Worm (Caenorhabditis elegans) whole organism, L3 larva: ENCODE measurements around the gene F56A8.8.
"Not testable (repeated sequence)": the region's sequence is repeated elsewhere in the genome, so short reads cannot be mapped to it uniquely, and the experiment has no call there.

Experiments
- R02D3.7 ChIP-seq: fragments of 150-350 bp; optimal IDR thresholded peaks from 2 replicates; lab custom pipeline; 2014; ENCODE audit warnings: missing biosample characterization, missing genetic modification characterization
- ZK546.5 ChIP-seq: sonication (generic microtip); optimal IDR thresholded peaks from 2 replicates; lab custom pipeline; 2017; ENCODE audit warnings: missing biosample characterization, missing genetic modification characterization
- aly-2 ChIP-seq: fragments of 150-350 bp; optimal IDR thresholded peaks from 2 replicates; lab custom pipeline; 2014; ENCODE audit warnings: missing biosample characterization, missing genetic modification characterization
- ama-1 ChIP-seq: fragments of 150-350 bp; optimal IDR thresholded peaks from 2 replicates; lab custom pipeline; 2018
- ceh-16 ChIP-seq: sonication (generic microtip); optimal IDR thresholded peaks from 2 replicates; lab custom pipeline; 2017; ENCODE audit warnings: missing biosample characterization, missing genetic modification characterization
- ceh-28 ChIP-seq: fragments of 150-350 bp; optimal IDR thresholded peaks from 2 replicates; lab custom pipeline; 2014; ENCODE audit warnings: missing biosample characterization, missing genetic modification reagents, missing genetic modification characterization
- ceh-82 ChIP-seq: fragments of 150-350 bp; optimal IDR thresholded peaks from 2 replicates; lab custom pipeline; 2014; ENCODE audit warnings: missing biosample characterization, missing genetic modification characterization
- ceh-9 ChIP-seq: sonication (generic microtip); optimal IDR thresholded peaks from 2 replicates; lab custom pipeline; 2018; ENCODE audit warnings: missing biosample characterization, missing genetic modification characterization
- daf-12 ChIP-seq: fragments of 150-350 bp; optimal IDR thresholded peaks from 2 replicates; lab custom pipeline; 2014; ENCODE audit warnings: missing biosample characterization, missing genetic modification reagents, missing genetic modification characterization
- egl-27 ChIP-seq: sonication (generic microtip); optimal IDR thresholded peaks from 4 replicates; lab custom pipeline; 2017; ENCODE audit warnings: missing biosample characterization, missing genetic modification reagents, missing genetic modification characterization
- egl-5 ChIP-seq: fragments of 150-350 bp; optimal IDR thresholded peaks from 2 replicates; lab custom pipeline; 2017; ENCODE audit warnings: missing biosample characterization, missing genetic modification reagents, missing genetic modification characterization, inconsistent platforms
- elt-1 ChIP-seq: fragments of 150-350 bp; optimal IDR thresholded peaks from 2 replicates; lab custom pipeline; 2014; ENCODE audit warnings: missing biosample characterization, missing genetic modification characterization
- elt-2 ChIP-seq: sonication (generic microtip); optimal IDR thresholded peaks from 2 replicates; lab custom pipeline; 2016; ENCODE audit warnings: missing genetic modification reagents, mild to moderate bottlenecking, missing genetic modification characterization, missing compliant biosample characterization
- elt-3 ChIP-seq, 3 experiments: fragments of 150-350 bp in 1 of 3; sonication (generic microtip) in 2 of 3; optimal IDR thresholded peaks; 2 replicates in 2 of 3; 4 replicates in 1 of 3; lab custom pipeline; 2014 to 2017; ENCODE audit warnings: missing biosample characterization in 3 of 3, missing genetic modification characterization in 3 of 3
- eor-1 ChIP-seq, 2 experiments: fragments of 150-350 bp; optimal IDR thresholded peaks; 2 replicates each; lab custom pipeline; 2014 to 2018; ENCODE audit warnings: missing biosample characterization in 2 of 2, missing genetic modification characterization in 2 of 2
- fkh-10 ChIP-seq: sonication (generic microtip); optimal IDR thresholded peaks from 2 replicates; lab custom pipeline; 2017; ENCODE audit warnings: missing biosample characterization, missing genetic modification reagents, missing genetic modification characterization
- fkh-2 ChIP-seq: fragments of 150-350 bp; optimal IDR thresholded peaks from 2 replicates; lab custom pipeline; 2014; ENCODE audit warnings: missing biosample characterization, missing genetic modification reagents, missing genetic modification characterization
- fos-1 ChIP-seq: fragments of 150-350 bp; optimal IDR thresholded peaks from 2 replicates; lab custom pipeline; 2014; ENCODE audit warnings: missing biosample characterization, missing genetic modification characterization
- jun-1 ChIP-seq: fragments of 150-350 bp; optimal IDR thresholded peaks from 2 replicates; lab custom pipeline; 2014; ENCODE audit warnings: missing biosample characterization, missing genetic modification reagents, missing genetic modification characterization
- lin-15B ChIP-seq: fragments of 150-350 bp; optimal IDR thresholded peaks from 2 replicates; lab custom pipeline; 2014; ENCODE audit warnings: missing biosample characterization, missing genetic modification characterization
- lin-39 ChIP-seq: fragments of 150-350 bp; optimal IDR thresholded peaks from 2 replicates; lab custom pipeline; 2018; ENCODE audit warnings: missing biosample characterization, missing genetic modification reagents, missing genetic modification characterization
- lsy-12 ChIP-seq: sonication (generic microtip); optimal IDR thresholded peaks from 2 replicates; lab custom pipeline; 2016; ENCODE audit warnings: mild to moderate bottlenecking, missing genetic modification characterization, missing compliant biosample characterization
- mml-1 ChIP-seq: fragments of 150-350 bp; sonication (generic microtip); optimal IDR thresholded peaks from 3 replicates; lab custom pipeline; 2014; ENCODE audit warnings: missing biosample characterization, missing genetic modification characterization
- nhr-11 ChIP-seq: fragments of 150-350 bp; optimal IDR thresholded peaks from 2 replicates; lab custom pipeline; 2014; ENCODE audit warnings: missing biosample characterization, missing genetic modification characterization
- nhr-12 ChIP-seq: fragments of 150-350 bp; optimal IDR thresholded peaks from 2 replicates; lab custom pipeline; 2014; ENCODE audit warnings: missing biosample characterization, missing genetic modification characterization
- nhr-23 ChIP-seq: fragments of 150-350 bp; optimal IDR thresholded peaks from 2 replicates; lab custom pipeline; 2014; ENCODE audit warnings: missing biosample characterization, missing genetic modification reagents, missing genetic modification characterization
- nhr-237 ChIP-seq: fragments of 150-350 bp; optimal IDR thresholded peaks from 2 replicates; lab custom pipeline; 2014; ENCODE audit warnings: missing biosample characterization, missing genetic modification characterization
- nhr-25 ChIP-seq: sonication (generic microtip); optimal IDR thresholded peaks from 2 replicates; lab custom pipeline; 2017; ENCODE audit warnings: missing biosample characterization, missing genetic modification characterization
- nhr-43 ChIP-seq: sonication (generic microtip); optimal IDR thresholded peaks from 2 replicates; lab custom pipeline; 2016; ENCODE audit warnings: mild to moderate bottlenecking, missing genetic modification characterization, missing compliant biosample characterization; ENCODE audit not compliant: poor library complexity, severe bottlenecking
- nhr-67 ChIP-seq: fragments of 150-350 bp; optimal IDR thresholded peaks from 2 replicates; lab custom pipeline; 2014; ENCODE audit warnings: missing biosample characterization, missing genetic modification characterization
- nhr-76 ChIP-seq: fragments of 150-350 bp; sonication (generic microtip); optimal IDR thresholded peaks from 5 replicates; lab custom pipeline; 2014; ENCODE audit warnings: missing biosample characterization, missing genetic modification characterization
- nhr-77 ChIP-seq: fragments of 150-350 bp; optimal IDR thresholded peaks from 2 replicates; lab custom pipeline; 2014; ENCODE audit warnings: missing biosample characterization, missing genetic modification characterization
- pha-4 ChIP-seq: fragments of 150-350 bp; optimal IDR thresholded peaks from 2 replicates; lab custom pipeline; 2014; ENCODE audit warnings: missing biosample characterization, missing genetic modification reagents, missing genetic modification characterization
- sea-2 ChIP-seq: fragments of 150-350 bp; sonication (generic microtip); optimal IDR thresholded peaks from 4 replicates; lab custom pipeline; 2014; ENCODE audit warnings: missing biosample characterization, missing genetic modification reagents, missing genetic modification characterization
- skn-1 ChIP-seq: fragments of 150-350 bp; optimal IDR thresholded peaks from 2 replicates; lab custom pipeline; 2014; ENCODE audit warnings: missing biosample characterization, missing genetic modification characterization
- unc-39 ChIP-seq: sonication (generic microtip); optimal IDR thresholded peaks from 4 replicates; lab custom pipeline; 2017; ENCODE audit warnings: missing biosample characterization, missing genetic modification characterization
- unc-62 ChIP-seq: fragments of 150-350 bp; sonication (generic microtip); optimal IDR thresholded peaks from 4 replicates; lab custom pipeline; 2014; ENCODE audit warnings: missing biosample characterization, missing genetic modification reagents, missing genetic modification characterization
- zag-1 ChIP-seq: fragments of 150-350 bp; optimal IDR thresholded peaks from 2 replicates; lab custom pipeline; 2014; ENCODE audit warnings: missing biosample characterization, missing genetic modification characterization
- ztf-11 ChIP-seq: fragments of 150-350 bp; optimal IDR thresholded peaks from 2 replicates; lab custom pipeline; 2014; ENCODE audit warnings: missing biosample characterization, missing genetic modification characterization
- ztf-4 ChIP-seq: fragments of 150-350 bp; optimal IDR thresholded peaks from 2 replicates; lab custom pipeline; 2014; ENCODE audit warnings: missing biosample characterization, missing genetic modification characterization

Gene F56A8.8

DNA sequence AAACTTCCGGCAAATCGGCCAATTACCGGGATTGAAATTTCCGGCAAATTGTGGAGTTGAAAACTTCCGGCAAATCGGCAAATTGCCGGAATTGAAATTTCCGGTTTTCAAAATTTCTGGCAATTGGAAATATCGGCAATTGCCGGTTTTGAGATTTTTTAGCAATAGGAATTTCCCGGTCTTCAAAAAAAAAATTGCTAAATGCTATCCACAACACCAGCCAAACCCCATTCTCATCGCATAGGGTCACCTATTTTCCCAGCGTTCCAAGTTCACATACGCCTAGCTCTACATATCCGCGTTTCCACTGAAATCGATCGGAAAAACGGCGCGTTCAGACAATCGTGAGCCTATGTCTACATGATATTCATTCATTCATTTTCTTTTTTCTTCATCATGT is at the start of gene F56A8.8:
F56A8.8 (plus strand) TSS at position 301 of the 400 bp plus-strand sequence.
- no peak for TF ChIP-seq nhr-76 (tag; lab: Kevin White, UChicago)
- no peak for TF ChIP-seq nhr-67
- TF ChIP-seq elt-1 (tag; lab: Kevin White, UChicago), result no peak
- TF ChIP-seq nhr-25 (tag; lab: Kevin White, UChicago), result no peak
- no peak for TF ChIP-seq nhr-77 (tag; lab: Kevin White, UChicago)
- TF ChIP-seq nhr-11 (tag; lab: Kevin White, UChicago), result no peak
- no peak for TF ChIP-seq ceh-9 (tag; lab: Kevin White, UChicago)
- TF ChIP-seq lsy-12 (tag; lab: Kevin White, UChicago), result no peak
- TF ChIP-seq fos-1 (tag; lab: Kevin White, UChicago), result no peak
- TF ChIP-seq fkh-2, result no peak
- TF ChIP-seq fkh-10, result no peak
- TF ChIP-seq elt-2, result no peak
- TF ChIP-seq egl-5 (tag; lab: Kevin White, UChicago), result no peak

- not testable (repeated sequence) for TF ChIP-seq lin-15B (tag; lab: Kevin White, UChicago); unc-62 (GFP tag; lab: Kevin White, UChicago); nhr-23
These were observed 40.2 kb upstream of the F56A8.8 start, which contains the start of gene Y43F4A.4 for ce11 chrIII:13245281-13245680. TSS of gene Y43F4A.4 (plus strand) at chrIII:13245581.

DNA sequence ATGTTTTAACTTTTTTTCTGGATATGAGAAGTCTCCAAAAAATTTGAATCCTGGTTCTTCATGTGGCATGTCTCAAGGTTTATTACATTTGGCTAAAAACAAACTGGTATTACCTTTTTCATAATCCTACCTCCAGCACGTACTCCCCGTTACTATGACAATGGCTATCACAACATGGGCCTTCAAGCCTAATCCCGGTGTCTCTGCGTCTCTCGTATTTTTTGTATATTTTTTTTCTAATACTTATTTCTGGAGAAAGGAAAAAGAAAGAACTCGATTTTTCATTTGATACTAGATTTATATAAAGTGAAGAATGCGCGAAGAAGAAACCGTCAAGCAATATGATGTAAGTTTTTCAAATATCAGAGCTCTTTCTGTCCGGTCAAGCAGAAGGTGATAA is 39.3 kb upstream of the F56A8.8 start, which contains the start of gene anoh-1:
anoh-1 (plus strand) TSS at position 301 of the 400 bp plus-strand sequence.
- TF ChIP-seq nhr-237 (tag; lab: Kevin White, UChicago) (no peak), mml-1 (tag; lab: Kevin White, UChicago) (no peak), ceh-28 (tag; lab: Kevin White, UChicago) (no peak), unc-39 (tag; lab: Kevin White, UChicago) (no peak), fkh-10 (no peak), nhr-67 (no peak), lin-15B (tag; lab: Kevin White, UChicago) (no peak), sea-2 (GFP tag; lab: Kevin White, UChicago) (no peak), ceh-16 (tag; lab: Kevin White, UChicago) (no peak), zag-1 (tag; lab: Kevin White, UChicago) (no peak), skn-1 (no peak), nhr-12 (no peak), ceh-82 (tag; lab: Kevin White, UChicago) (no peak), ZK546.5 (tag; lab: Kevin White, UChicago) (no peak), elt-2 (no peak), daf-12 (tag; lab: Kevin White, UChicago) (no peak), lsy-12 (tag; lab: Kevin White, UChicago) (no peak), pha-4 (tag; lab: Kevin White, UChicago) (no peak)

- TF ChIP-seq nhr-67, result no peak
- TF ChIP-seq nhr-12, result no peak
- TF ChIP-seq ceh-16 (tag; lab: Kevin White, UChicago), result no peak
- TF ChIP-seq nhr-25 (tag; lab: Kevin White, UChicago), result no peak
- no peak for TF ChIP-seq nhr-11 (tag; lab: Kevin White, UChicago)
- no peak for TF ChIP-seq sea-2 (GFP tag; lab: Kevin White, UChicago)
- TF ChIP-seq nhr-77 (tag; lab: Kevin White, UChicago), result no peak
- no peak for TF ChIP-seq egl-5 (tag; lab: Kevin White, UChicago)
- no peak for TF ChIP-seq ama-1 (lab: Kevin White, UChicago)
- no peak for TF ChIP-seq daf-12 (tag; lab: Kevin White, UChicago)
- TF ChIP-seq aly-2 (tag; lab: Kevin White, UChicago), result no peak
- no peak for TF ChIP-seq ceh-82 (tag; lab: Kevin White, UChicago)
- no peak for TF ChIP-seq eor-1 (tag; optimal IDR thresholded peaks at IDR 0.05; lab: Kevin White, UChicago)
- TF ChIP-seq, all 47 proteins: peak for 0
These were observed 31.3 kb upstream of the F56A8.8 start, which contains the start of gene F56A8.9 for ce11 chrIII:13254178-13254725. TSS of gene F56A8.9 (plus strand) at chrIII:13254675.

DNA sequence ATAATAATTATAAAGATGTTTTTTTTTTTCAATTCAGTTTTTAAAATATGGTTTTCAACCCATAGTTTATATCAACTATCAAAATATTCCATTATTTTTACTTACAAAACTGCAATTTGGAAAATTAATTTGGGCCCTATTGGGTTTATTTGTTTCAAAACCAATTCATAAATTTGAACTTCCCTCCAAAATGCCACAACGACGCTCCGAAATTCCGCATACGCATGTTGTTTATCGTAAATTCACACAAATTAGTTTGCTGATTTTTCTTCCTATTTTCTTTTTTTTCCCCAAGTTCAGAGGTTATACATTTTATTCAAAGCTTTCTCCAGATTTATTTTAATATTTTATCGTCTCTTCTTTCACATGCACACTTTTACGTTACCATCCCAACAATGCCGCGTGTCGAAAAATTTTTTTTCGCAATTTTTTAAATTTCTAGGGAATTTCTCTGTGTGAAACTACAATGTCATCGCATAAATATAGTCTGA is 29.0 kb upstream of the F56A8.8 start, which contains the start of gene F56A8.3:
F56A8.3 (plus strand) TSS at position 441 of the 491 bp plus-strand sequence.
- TF ChIP-seq fos-1 (tag; lab: Kevin White, UChicago) (no peak), ama-1 (lab: Kevin White, UChicago) (peak; percentile 31), R02D3.7 (tag; lab: Kevin White, UChicago) (peak; percentile 97), ztf-4 (tag; lab: Kevin White, UChicago) (no peak), fkh-10 (no peak), ZK546.5 (tag; lab: Kevin White, UChicago) (no peak), sea-2 (GFP tag; lab: Kevin White, UChicago) (no peak), ceh-28 (tag; lab: Kevin White, UChicago) (peak; percentile 41), nhr-237 (tag; lab: Kevin White, UChicago) (no peak), jun-1 (tag; lab: Kevin White, UChicago) (peak; percentile 16), ceh-82 (tag; lab: Kevin White, UChicago) (no peak), daf-12 (tag; lab: Kevin White, UChicago) (no peak), elt-3 (tag; optimal IDR thresholded peaks at IDR 0.05; lab: Kevin White, UChicago) (no peak), egl-27 (tag; lab: Kevin White, UChicago) (no peak), nhr-11 (tag; lab: Kevin White, UChicago) (no peak), elt-1 (tag; lab: Kevin White, UChicago) (no peak), ceh-9 (tag; lab: Kevin White, UChicago) (no peak), lin-39 (peak; percentile 22), eor-1 (tag; optimal IDR thresholded peaks at IDR 0.05; lab: Kevin White, UChicago) (no peak), lin-15B (tag; lab: Kevin White, UChicago) (peak; percentile 68), lsy-12 (tag; lab: Kevin White, UChicago) (peak; percentile 41), nhr-12 (no peak), nhr-76 (tag; lab: Kevin White, UChicago) (no peak), nhr-25 (tag; lab: Kevin White, UChicago) (peak; percentile 59), elt-2 (peak; percentile 32), ztf-11 (tag; lab: Kevin White, UChicago) (no peak), nhr-43 (no peak)
